Fruit fly (Drosophila melanogaster) whole organism, embryonic: ENCODE results near the gene CG10674.

Experiments used
- CG10366 ChIP-seq: fragments of 200-800 bp; sonication (Bioruptor generic); IDR thresholded peaks from 2 replicates; pipeline ENCODE4 v1.3.6; 2022; ENCODE audit warnings: missing biosample characterization, missing genetic modification characterization
- CG10565 ChIP-seq: fragments of 200-800 bp; sonication (Bioruptor generic); optimal IDR thresholded peaks from 3 replicates; lab custom pipeline; 2016; ENCODE audit warnings: missing biosample characterization, mild to moderate bottlenecking, missing genetic modification characterization
- CG12391 ChIP-seq: fragments of 200-800 bp; sonication (Bioruptor generic); optimal IDR thresholded peaks from 3 replicates; lab custom pipeline; 2018; ENCODE audit warnings: missing biosample characterization, mild to moderate bottlenecking, missing genetic modification characterization, moderate library complexity
- CG12744 ChIP-seq: fragments of 200-800 bp; sonication (Bioruptor generic); optimal IDR thresholded peaks from 2 replicates; lab custom pipeline; 2016; ENCODE audit warnings: missing biosample characterization, missing genetic modification characterization
- CG16815 ChIP-seq: fragments of 200-800 bp; sonication (Bioruptor generic); optimal IDR thresholded peaks from 3 replicates; lab custom pipeline; 2017; ENCODE audit warnings: missing biosample characterization, mild to moderate bottlenecking, missing genetic modification characterization
- CG17328 ChIP-seq: fragments of 200-800 bp; sonication (Bioruptor generic); IDR thresholded peaks from 2 replicates; pipeline ENCODE4 v1.3.6; 2022; ENCODE audit warnings: missing biosample characterization, missing genetic modification characterization
- CG17912 ChIP-seq: fragments of 200-800 bp; sonication (Bioruptor generic); optimal IDR thresholded peaks from 2 replicates; lab custom pipeline; 2018; ENCODE audit warnings: missing biosample characterization, mild to moderate bottlenecking, missing genetic modification characterization
- CG18476 ChIP-seq: fragments of 200-800 bp; sonication (Bioruptor generic); optimal IDR thresholded peaks from 2 replicates; lab custom pipeline; 2016; ENCODE audit warnings: missing biosample characterization, mild to moderate bottlenecking, missing genetic modification characterization
- CG2129 ChIP-seq: fragments of 200-800 bp; sonication (Bioruptor generic); IDR thresholded peaks from 2 replicates; pipeline ENCODE4 v1.3.6; 2022; ENCODE audit warnings: missing biosample characterization, missing genetic modification characterization; ENCODE audit not compliant: partially characterized antibody
- CG31224 ChIP-seq: fragments of 200-800 bp; sonication (Bioruptor generic); IDR thresholded peaks from 2 replicates; pipeline ENCODE4 v1.3.6; 2022; ENCODE audit warnings: missing biosample characterization, missing genetic modification characterization
- CG3281 ChIP-seq: fragments of 200-800 bp; sonication (Bioruptor generic); optimal IDR thresholded peaks from 3 replicates; lab custom pipeline; 2017; ENCODE audit warnings: missing biosample characterization, mild to moderate bottlenecking, missing genetic modification characterization
- CG33213 ChIP-seq: fragments of 200-800 bp; sonication (Bioruptor generic); optimal IDR thresholded peaks from 3 replicates; lab custom pipeline; 2016; ENCODE audit warnings: missing biosample characterization, missing genetic modification characterization
- CG3847 ChIP-seq: fragments of 200-800 bp; sonication (Bioruptor generic); IDR thresholded peaks from 2 replicates; pipeline ENCODE4 v1.3.6; 2022; ENCODE audit warnings: missing biosample characterization, missing genetic modification characterization
- CG4707 ChIP-seq: fragments of 200-800 bp; sonication (Bioruptor generic); optimal IDR thresholded peaks from 2 replicates; lab custom pipeline; 2018; ENCODE audit warnings: missing biosample characterization, mild to moderate bottlenecking, missing genetic modification characterization, moderate library complexity
- CG6813 ChIP-seq: fragments of 200-800 bp; sonication (Bioruptor generic); optimal IDR thresholded peaks from 2 replicates; lab custom pipeline; 2017; ENCODE audit warnings: missing biosample characterization, missing genetic modification characterization, mild to moderate bottlenecking, moderate library complexity, missing genetic modification reagents
- CG7928 ChIP-seq: fragments of 200-800 bp; sonication (Bioruptor generic); optimal IDR thresholded peaks from 2 replicates; lab custom pipeline; 2017; ENCODE audit warnings: missing biosample characterization, mild to moderate bottlenecking, missing genetic modification characterization
- CG8089 ChIP-seq: fragments of 200-800 bp; sonication (Bioruptor generic); optimal IDR thresholded peaks from 3 replicates; lab custom pipeline; 2016; ENCODE audit warnings: missing biosample characterization, missing genetic modification characterization
- ERR ChIP-seq: fragments of 200-800 bp; sonication (Bioruptor generic); optimal IDR thresholded peaks from 2 replicates; lab custom pipeline; 2016; ENCODE audit warnings: missing biosample characterization, missing genetic modification characterization
- Fer2 ChIP-seq: fragments of 200-800 bp; sonication (Bioruptor generic); optimal IDR thresholded peaks from 2 replicates; lab custom pipeline; 2018; ENCODE audit warnings: missing biosample characterization, mild to moderate bottlenecking, missing genetic modification characterization, moderate library complexity
- H15 ChIP-seq: fragments of 200-800 bp; sonication (Bioruptor generic); IDR thresholded peaks from 3 replicates; pipeline ENCODE4 v1.3.6; 2022; ENCODE audit warnings: missing biosample characterization, missing genetic modification characterization
- Hmr ChIP-seq: fragments of 200-800 bp; sonication (Bioruptor generic); optimal IDR thresholded peaks from 3 replicates; lab custom pipeline; 2017; ENCODE audit warnings: mild to moderate bottlenecking, missing biosample characterization, missing genetic modification reagents, missing genetic modification characterization
- MTF-1 ChIP-seq: fragments of 200-800 bp; sonication (Bioruptor generic); optimal IDR thresholded peaks from 2 replicates; lab custom pipeline; 2018; ENCODE audit warnings: missing biosample characterization, mild to moderate bottlenecking, missing genetic modification characterization, borderline replicate concordance
- Max ChIP-seq: fragments of 200-800 bp; sonication (Bioruptor generic); optimal IDR thresholded peaks from 2 replicates; lab custom pipeline; 2016; ENCODE audit warnings: missing biosample characterization, mild to moderate bottlenecking, missing genetic modification characterization
- Neu2 ChIP-seq: fragments of 200-800 bp; sonication (Bioruptor generic); optimal IDR thresholded peaks from 3 replicates; lab custom pipeline; 2016; ENCODE audit warnings: missing biosample characterization, missing genetic modification characterization, borderline replicate concordance
- Optix ChIP-seq: fragments of 200-800 bp; sonication (Bioruptor generic); IDR thresholded peaks from 3 replicates; pipeline ENCODE4 v1.3.6; 2022; ENCODE audit warnings: missing biosample characterization, missing genetic modification characterization
- Vsx1 ChIP-seq: fragments of 200-800 bp; sonication (Bioruptor generic); optimal IDR thresholded peaks from 2 replicates; lab custom pipeline; 2017; ENCODE audit warnings: missing biosample characterization, mild to moderate bottlenecking, missing genetic modification characterization, missing genetic modification reagents
- YL-1 ChIP-seq: fragments of 200-800 bp; sonication (Bioruptor generic); optimal IDR thresholded peaks from 3 replicates; lab custom pipeline; 2017; ENCODE audit warnings: missing biosample characterization, mild to moderate bottlenecking, missing genetic modification characterization
- ash1 ChIP-seq: fragments of 200-800 bp; sonication (Bioruptor generic); optimal IDR thresholded peaks from 2 replicates; lab custom pipeline; 2018; ENCODE audit warnings: missing biosample characterization, mild to moderate bottlenecking, missing genetic modification characterization
- bbx ChIP-seq: fragments of 200-800 bp; sonication (Bioruptor generic); IDR thresholded peaks from 2 replicates; pipeline ENCODE4 v1.3.6; 2022; ENCODE audit warnings: missing biosample characterization, missing genetic modification characterization; ENCODE audit not compliant: partially characterized antibody
- corto ChIP-seq: fragments of 200-800 bp; sonication (Bioruptor generic); optimal IDR thresholded peaks from 2 replicates; lab custom pipeline; 2016; ENCODE audit warnings: missing biosample characterization, mild to moderate bottlenecking, missing genetic modification characterization, moderate library complexity
- danr ChIP-seq: fragments of 200-800 bp; sonication (Bioruptor generic); IDR thresholded peaks from 2 replicates; pipeline ENCODE4 v1.3.6; 2022; ENCODE audit warnings: missing biosample characterization, missing genetic modification characterization
- dysf ChIP-seq: fragments of 200-800 bp; sonication (Bioruptor generic); IDR thresholded peaks from 3 replicates; pipeline ENCODE4 v1.3.6; 2022; ENCODE audit warnings: missing biosample characterization, missing genetic modification characterization
- gfzf ChIP-seq: fragments of 200-800 bp; sonication (Bioruptor generic); optimal IDR thresholded peaks from 2 replicates; lab custom pipeline; 2016; ENCODE audit warnings: missing biosample characterization, mild to moderate bottlenecking, missing genetic modification characterization, moderate library complexity
- hkb ChIP-seq, 2 experiments: fragments of 200-800 bp in 1 of 2; fragments of >200 bp in 1 of 2; sonication (Bioruptor generic) in 1 of 2; IDR thresholded peaks in 1 of 2; optimal IDR thresholded peaks in 1 of 2; 2 replicates each; pipeline versions ENCODE4 v1.3.6 to Lab custom; 2017 to 2022; ENCODE audit warnings: missing biosample characterization in 1 of 2, missing genetic modification characterization in 1 of 2
- nerfin-2 ChIP-seq: fragments of 200-800 bp; sonication (Bioruptor generic); IDR thresholded peaks from 2 replicates; pipeline ENCODE4 v1.3.6; 2022; ENCODE audit warnings: missing biosample characterization, missing genetic modification characterization; ENCODE audit not compliant: partially characterized antibody
- onecut ChIP-seq: fragments of 200-800 bp; sonication (Bioruptor generic); IDR thresholded peaks from 2 replicates; pipeline ENCODE4 v1.3.6; 2022; ENCODE audit warnings: missing biosample characterization, missing genetic modification characterization
- otp ChIP-seq: fragments of 200-800 bp; sonication (Bioruptor generic); IDR thresholded peaks from 3 replicates; pipeline ENCODE4, ENCODE4 v1.3.6; 2022; ENCODE audit warnings: missing biosample characterization, missing genetic modification characterization
- p53 ChIP-seq: fragments of 200-800 bp; sonication (Bioruptor generic); optimal IDR thresholded peaks from 2 replicates; lab custom pipeline; 2016; ENCODE audit warnings: missing biosample characterization, missing genetic modification characterization
- ranshi ChIP-seq: fragments of 200-800 bp; sonication (Bioruptor generic); IDR thresholded peaks from 2 replicates; pipeline ENCODE4 v1.3.6; 2022; ENCODE audit warnings: missing biosample characterization, missing genetic modification characterization
- rib ChIP-seq: fragments of 200-800 bp; sonication (Bioruptor generic); IDR thresholded peaks from 2 replicates; pipeline ENCODE4 v1.3.6; 2022; ENCODE audit warnings: missing biosample characterization, missing genetic modification characterization
- scrt ChIP-seq: fragments of 200-800 bp; sonication (Bioruptor generic); optimal IDR thresholded peaks from 2 replicates; lab custom pipeline; 2018; ENCODE audit warnings: missing biosample characterization, mild to moderate bottlenecking, missing genetic modification characterization, moderate library complexity
- sd ChIP-seq: fragments of 200-800 bp; sonication (Bioruptor generic); optimal IDR thresholded peaks from 3 replicates; lab custom pipeline; 2018; ENCODE audit warnings: missing biosample characterization, mild to moderate bottlenecking, missing genetic modification characterization, moderate library complexity
- sim ChIP-seq: fragments of 200-800 bp; sonication (Bioruptor generic); IDR thresholded peaks from 2 replicates; pipeline ENCODE4 v1.3.6; 2022; ENCODE audit warnings: missing biosample characterization, missing genetic modification characterization
- slou ChIP-seq: fragments of 200-800 bp; sonication (Bioruptor generic); optimal IDR thresholded peaks from 3 replicates; lab custom pipeline; 2016; ENCODE audit warnings: missing biosample characterization, missing genetic modification characterization
- sqz ChIP-seq: fragments of 200-800 bp; sonication (Bioruptor generic); optimal IDR thresholded peaks from 3 replicates; lab custom pipeline; 2018; ENCODE audit warnings: missing biosample characterization, mild to moderate bottlenecking, missing genetic modification characterization
- trem ChIP-seq: fragments of 200-800 bp; optimal IDR thresholded peaks from 3 replicates; lab custom pipeline; 2019; ENCODE audit warnings: missing biosample characterization, mild to moderate bottlenecking, missing genetic modification characterization, moderate library complexity
- tup ChIP-seq: fragments of 200-800 bp; sonication (Bioruptor generic); optimal IDR thresholded peaks from 2 replicates; lab custom pipeline; 2016; ENCODE audit warnings: missing biosample characterization, mild to moderate bottlenecking, missing genetic modification characterization, moderate library complexity
- wdn ChIP-seq: fragments of 200-800 bp; sonication (Bioruptor generic); IDR thresholded peaks from 2 replicates; pipeline ENCODE4 v1.3.6; 2022; ENCODE audit warnings: missing biosample characterization, missing genetic modification characterization

Gene CG10674

dm6 chr3L:5184860-5185639 lies 49.0 kb upstream of the CG10674 start (continued):
- TF ChIP-seq corto (GFP tag; lab: Kevin White, UChicago) = no peak
- no peak for TF ChIP-seq MTF-1 (GFP tag; lab: Kevin White, UChicago)
- TF ChIP-seq Vsx1 (GFP tag; lab: Kevin White, UChicago) = no peak
- TF ChIP-seq hkb (optimal IDR thresholded peaks at IDR 0.05; lab: Kevin White, UChicago) = no peak
- TF ChIP-seq hkb (GFP tag; IDR thresholded peaks at IDR 0.05; lab: Robert Waterston, UW) = peak; percentile 55; the same call in 1 of the 2 replicates
- TF ChIP-seq ERR (GFP tag; lab: Kevin White, UChicago) = no peak
- no peak for TF ChIP-seq trem (tag; lab: Kevin White, UChicago)
- TF ChIP-seq CG2129 = peak; percentile 15; the same call in 1 of the 2 replicates
- no peak for TF ChIP-seq slou (GFP tag; lab: Kevin White, UChicago)
- TF ChIP-seq sim = 0 out of 2 replicates have a peak, but pooled peaks have one; percentile 55
- TF ChIP-seq Fer2 (tag; lab: Kevin White, UChicago) = no peak
- no peak for TF ChIP-seq CG6813
- TF ChIP-seq CG3847 (GFP tag; lab: Robert Waterston, UW) = peak; percentile 44
- peak; percentile 47 for TF ChIP-seq CG16815 (GFP tag; lab: Kevin White, UChicago)
- TF ChIP-seq CG17328 (GFP tag; lab: Robert Waterston, UW) = no peak; the same call in 1 of the 2 replicates
- no peak for TF ChIP-seq Neu2 (GFP tag; lab: Kevin White, UChicago)
- TF ChIP-seq bbx (GFP tag; lab: Robert Waterston, UW) = no peak
- peak; percentile 12 for TF ChIP-seq YL-1 (GFP tag; lab: Kevin White, UChicago)
- TF ChIP-seq Hmr (GFP tag; lab: Kevin White, UChicago) = peak; percentile 55
- no peak for TF ChIP-seq CG7928 (GFP tag; lab: Kevin White, UChicago)
- peak; percentile 62; the same call in 2 of the 3 replicates for TF ChIP-seq dysf (GFP tag; lab: Robert Waterston, UW)
- peak; percentile 81 for TF ChIP-seq sqz (GFP tag; lab: Kevin White, UChicago)
- TF ChIP-seq CG33213 = peak; percentile 23
- peak; percentile 4 for TF ChIP-seq CG12744 (GFP tag; lab: Kevin White, UChicago)
- no peak for TF ChIP-seq danr (GFP tag; lab: Robert Waterston, UW)
- no peak for TF ChIP-seq ash1 (GFP tag; lab: Kevin White, UChicago)
- peak; percentile 43; the same call in 1 of the 2 replicates for TF ChIP-seq CG10366
- no peak for TF ChIP-seq rib
- TF ChIP-seq wdn (GFP tag; lab: Robert Waterston, UW) = peak; percentile 32; the same call in 1 of the 2 replicates
- no peak for TF ChIP-seq CG17912 (GFP tag; lab: Kevin White, UChicago)
- no peak for TF ChIP-seq CG10565
- TF ChIP-seq CG8089 = no peak
- TF ChIP-seq sd (tag; lab: Kevin White, UChicago) = peak; percentile 98
- no peak for TF ChIP-seq CG18476
- peak; percentile 76 for TF ChIP-seq CG3281 (GFP tag; lab: Kevin White, UChicago)
- TF ChIP-seq CG31224 (GFP tag; lab: Robert Waterston, UW) = 0 out of 2 replicates have a peak, but pooled peaks have one; percentile 17
- no peak for TF ChIP-seq gfzf (GFP tag; lab: Kevin White, UChicago)
- no peak for TF ChIP-seq nerfin-2
- no peak; the same call in 1 of the 2 replicates for TF ChIP-seq ranshi (GFP tag; lab: Robert Waterston, UW)
- no peak for TF ChIP-seq CG4707 (GFP tag; lab: Kevin White, UChicago)
- peak; percentile 58 for TF ChIP-seq Max
- TF ChIP-seq H15 (GFP tag; lab: Robert Waterston, UW) = no peak
- TF ChIP-seq onecut (GFP tag; lab: Robert Waterston, UW) = no peak
- no peak for TF ChIP-seq tup
- 0 out of 3 replicates have a peak, but pooled peaks have one; percentile 4 for TF ChIP-seq Optix (GFP tag; lab: Robert Waterston, UW)
- peak; percentile 49 for TF ChIP-seq CG12391 (tag; lab: Kevin White, UChicago)
- no peak for TF ChIP-seq p53 (GFP tag; lab: Kevin White, UChicago)
- TF ChIP-seq otp (GFP tag; lab: Robert Waterston, UW) = no peak
- TF ChIP-seq scrt (GFP tag; lab: Kevin White, UChicago) = no peak
